Fruit fly (Drosophila melanogaster) whole organism, embryonic: Measurements from ENCODE around the gene Ir75d.
A peak's percentile ranks its signal among the peaks of the same experiment; 100 is the strongest.

Experiments used
- Abd-B ChIP-seq: fragments of 200-800 bp; sonication (Bioruptor generic); optimal IDR thresholded peaks from 2 replicates; lab custom pipeline; 2018; ENCODE audit warnings: missing biosample characterization, mild to moderate bottlenecking, missing genetic modification characterization, moderate library complexity
- Aef1 ChIP-seq: fragments of 200-800 bp; sonication (Bioruptor generic); IDR thresholded peaks from 3 replicates; pipeline ENCODE4 v1.3.6; 2022; ENCODE audit warnings: missing biosample characterization, missing genetic modification characterization
- Antp ChIP-seq: fragments of 200-800 bp; sonication (Bioruptor generic); optimal IDR thresholded peaks from 3 replicates; lab custom pipeline; 2016; ENCODE audit warnings: missing biosample characterization, missing genetic modification characterization
- Atf-2 ChIP-seq: fragments of 200-800 bp; sonication (Bioruptor generic); optimal IDR thresholded peaks from 2 replicates; lab custom pipeline; 2016; ENCODE audit warnings: missing biosample characterization, missing genetic modification characterization
- CG10979 ChIP-seq: fragments of 200-800 bp; sonication (Bioruptor generic); optimal IDR thresholded peaks from 2 replicates; lab custom pipeline; 2018; ENCODE audit warnings: missing biosample characterization, mild to moderate bottlenecking, missing genetic modification characterization, moderate library complexity
- CG11723 ChIP-seq: fragments of 200-800 bp; sonication (Bioruptor generic); optimal IDR thresholded peaks from 2 replicates; lab custom pipeline; 2017; ENCODE audit warnings: missing biosample characterization, mild to moderate bottlenecking, missing genetic modification characterization
- CG12155 ChIP-seq: fragments of 200-800 bp; sonication (Bioruptor generic); optimal IDR thresholded peaks from 3 replicates; lab custom pipeline; 2016; ENCODE audit warnings: missing biosample characterization, missing genetic modification characterization
- CG12659 ChIP-seq: fragments of 200-800 bp; sonication (Bioruptor generic); optimal IDR thresholded peaks from 3 replicates; lab custom pipeline; 2017; ENCODE audit warnings: mild to moderate bottlenecking, missing biosample characterization, missing genetic modification reagents, missing genetic modification characterization
- CG13296 ChIP-seq: fragments of 200-800 bp; sonication (Bioruptor generic); optimal IDR thresholded peaks from 3 replicates; lab custom pipeline; 2018; ENCODE audit warnings: missing biosample characterization, mild to moderate bottlenecking, missing genetic modification characterization
- CG13424 ChIP-seq: fragments of 200-800 bp; sonication (Bioruptor generic); optimal IDR thresholded peaks from 2 replicates; lab custom pipeline; 2019; ENCODE audit warnings: missing biosample characterization, mild to moderate bottlenecking, missing genetic modification characterization, moderate library complexity
- CG14050 ChIP-seq: fragments of 200-800 bp; sonication (Bioruptor generic); IDR thresholded peaks from 3 replicates; pipeline ENCODE4 v1.3.6; 2022; ENCODE audit warnings: missing biosample characterization, missing genetic modification characterization
- CG17361 ChIP-seq: fragments of 200-800 bp; sonication (Bioruptor generic); IDR thresholded peaks from 3 replicates; pipeline ENCODE4 v1.3.6; 2022; ENCODE audit warnings: missing biosample characterization, missing genetic modification characterization
- CG17385 ChIP-seq: fragments of 200-800 bp; sonication (Bioruptor generic); optimal IDR thresholded peaks from 3 replicates; lab custom pipeline; 2018; ENCODE audit warnings: missing biosample characterization, mild to moderate bottlenecking, missing genetic modification characterization
- CG18262 ChIP-seq: fragments of 200-800 bp; optimal IDR thresholded peaks from 3 replicates; lab custom pipeline; 2019; ENCODE audit warnings: missing biosample characterization, mild to moderate bottlenecking, missing genetic modification characterization, moderate library complexity
- CG18764 ChIP-seq: fragments of 200-800 bp; sonication (Bioruptor generic); optimal IDR thresholded peaks from 3 replicates; lab custom pipeline; 2016; ENCODE audit warnings: missing biosample characterization, missing genetic modification characterization
- CG30020 ChIP-seq: fragments of 200-800 bp; optimal IDR thresholded peaks from 2 replicates; lab custom pipeline; 2019; ENCODE audit warnings: missing biosample characterization, mild to moderate bottlenecking, missing genetic modification characterization, moderate library complexity
- CG30403 ChIP-seq: fragments of 200-800 bp; sonication (Bioruptor generic); optimal IDR thresholded peaks from 3 replicates; lab custom pipeline; 2016; ENCODE audit warnings: missing biosample characterization, missing genetic modification characterization
- CG3065 ChIP-seq: fragments of 200-800 bp; sonication (Bioruptor generic); optimal IDR thresholded peaks from 2 replicates; lab custom pipeline; 2016; ENCODE audit warnings: missing biosample characterization, missing genetic modification characterization
- CG4424 ChIP-seq: fragments of 200-800 bp; sonication (Bioruptor generic); optimal IDR thresholded peaks from 3 replicates; lab custom pipeline; 2016; ENCODE audit warnings: missing biosample characterization, missing genetic modification characterization
- CG6254 ChIP-seq: fragments of 200-800 bp; sonication (Bioruptor generic); optimal IDR thresholded peaks from 3 replicates; lab custom pipeline; 2017; ENCODE audit warnings: mild to moderate bottlenecking, missing biosample characterization, missing genetic modification reagents, missing genetic modification characterization
- CG6765 ChIP-seq: fragments of 200-800 bp; sonication (Bioruptor generic); optimal IDR thresholded peaks from 3 replicates; lab custom pipeline; 2017; ENCODE audit warnings: missing biosample characterization, mild to moderate bottlenecking, missing genetic modification characterization
- CG7987 ChIP-seq: fragments of 200-800 bp; sonication (Bioruptor generic); optimal IDR thresholded peaks from 2 replicates; lab custom pipeline; 2018; ENCODE audit warnings: missing biosample characterization, mild to moderate bottlenecking, missing genetic modification characterization, moderate library complexity
- CG9437 ChIP-seq: fragments of 200-800 bp; sonication (Bioruptor generic); optimal IDR thresholded peaks from 2 replicates; lab custom pipeline; 2018; ENCODE audit warnings: missing biosample characterization, mild to moderate bottlenecking, missing genetic modification characterization
- CoRest ChIP-seq: fragments of 200-800 bp; sonication (Bioruptor generic); optimal IDR thresholded peaks from 3 replicates; lab custom pipeline; 2018; ENCODE audit warnings: missing biosample characterization, mild to moderate bottlenecking, missing genetic modification characterization, moderate library complexity
- Dp ChIP-seq: fragments of 200-800 bp; sonication (Bioruptor generic); optimal IDR thresholded peaks from 2 replicates; lab custom pipeline; 2018; ENCODE audit warnings: missing biosample characterization, mild to moderate bottlenecking, missing genetic modification characterization, moderate library complexity
- Fer1 ChIP-seq: fragments of 200-800 bp; sonication (Bioruptor generic); optimal IDR thresholded peaks from 2 replicates; lab custom pipeline; 2017; ENCODE audit warnings: missing biosample characterization, mild to moderate bottlenecking, missing genetic modification characterization
- HLHmδ ChIP-seq: fragments of 200-800 bp; sonication (Bioruptor generic); optimal IDR thresholded peaks from 2 replicates; lab custom pipeline; 2018; ENCODE audit warnings: missing biosample characterization, mild to moderate bottlenecking, missing genetic modification characterization, moderate library complexity
- Hsf ChIP-seq: fragments of 200-800 bp; sonication (Bioruptor generic); optimal IDR thresholded peaks from 3 replicates; lab custom pipeline; 2016; ENCODE audit warnings: missing biosample characterization, missing genetic modification characterization
- NC2β ChIP-seq: fragments of 200-800 bp; sonication (Bioruptor generic); optimal IDR thresholded peaks from 2 replicates; lab custom pipeline; 2016; ENCODE audit warnings: missing biosample characterization, missing genetic modification characterization
- NFAT ChIP-seq: fragments of 200-800 bp; sonication (Bioruptor generic); IDR thresholded peaks from 2 replicates; pipeline ENCODE4 v1.3.6; 2022; ENCODE audit warnings: missing biosample characterization, missing genetic modification characterization
- Nf-YA ChIP-seq: fragments of 200-800 bp; sonication (Bioruptor generic); IDR thresholded peaks from 2 replicates; pipeline ENCODE4 v1.3.6; 2022; ENCODE audit warnings: missing biosample characterization, missing genetic modification characterization
- NfI ChIP-seq: fragments of 200-800 bp; sonication (Bioruptor generic); optimal IDR thresholded peaks from 3 replicates; lab custom pipeline; 2018; ENCODE audit warnings: missing biosample characterization, mild to moderate bottlenecking, missing genetic modification characterization, moderate library complexity
- Ptx1 ChIP-seq: fragments of 200-800 bp; sonication (Bioruptor generic); IDR thresholded peaks from 2 replicates; pipeline ENCODE4 v1.3.6; 2022; ENCODE audit warnings: missing biosample characterization, missing genetic modification characterization
- Sin3A ChIP-seq: fragments of >200 bp; optimal IDR thresholded peaks from 2 replicates; lab custom pipeline; 2018
- al ChIP-seq: fragments of 200-800 bp; sonication (Bioruptor generic); IDR thresholded peaks from 2 replicates; pipeline ENCODE4 v1.3.6; 2022; ENCODE audit warnings: missing biosample characterization, missing genetic modification characterization
- emc ChIP-seq: fragments of 200-800 bp; sonication (Bioruptor generic); optimal IDR thresholded peaks from 2 replicates; lab custom pipeline; 2016; ENCODE audit warnings: missing biosample characterization, missing genetic modification characterization
- exex ChIP-seq: fragments of 200-800 bp; sonication (Bioruptor generic); optimal IDR thresholded peaks from 4 replicates; lab custom pipeline; 2018; ENCODE audit warnings: missing biosample characterization, mild to moderate bottlenecking, missing genetic modification characterization, moderate library complexity
- gcm2 ChIP-seq: fragments of 200-800 bp; sonication (Bioruptor generic); optimal IDR thresholded peaks from 2 replicates; lab custom pipeline; 2016; ENCODE audit warnings: missing biosample characterization, missing genetic modification characterization
- gem ChIP-seq: fragments of 200-800 bp; sonication (Bioruptor generic); optimal IDR thresholded peaks from 2 replicates; lab custom pipeline; 2019; ENCODE audit warnings: missing biosample characterization, mild to moderate bottlenecking, missing genetic modification characterization, moderate library complexity
- gro ChIP-seq: fragments of 200-800 bp; sonication (Bioruptor generic); optimal IDR thresholded peaks from 2 replicates; lab custom pipeline; 2016; ENCODE audit warnings: missing biosample characterization, missing genetic modification characterization
- nmo ChIP-seq: fragments of 200-800 bp; sonication (Bioruptor generic); optimal IDR thresholded peaks from 2 replicates; lab custom pipeline; 2018; ENCODE audit warnings: missing biosample characterization, mild to moderate bottlenecking, missing genetic modification characterization, moderate library complexity
- phol ChIP-seq: fragments of 200-800 bp; sonication (Bioruptor generic); optimal IDR thresholded peaks from 3 replicates; lab custom pipeline; 2018; ENCODE audit warnings: missing biosample characterization, mild to moderate bottlenecking, missing genetic modification characterization, moderate library complexity
- prd ChIP-seq, 3 experiments: fragments of >200 bp in 2 of 3; fragments of 200-800 bp in 1 of 3; sonication (Bioruptor generic) in 1 of 3; optimal IDR thresholded peaks in 2 of 3; IDR thresholded peaks in 1 of 3; 2 replicates in 2 of 3; 3 replicates in 1 of 3; pipeline versions ENCODE4 v1.3.6 to Lab custom; 2017 to 2022; ENCODE audit warnings: missing biosample characterization in 1 of 3, missing genetic modification characterization in 1 of 3
- pzg ChIP-seq: fragments of 200-800 bp; sonication (Bioruptor generic); optimal IDR thresholded peaks from 3 replicates; lab custom pipeline; 2018; ENCODE audit warnings: missing biosample characterization, mild to moderate bottlenecking, missing genetic modification characterization, moderate library complexity
- scrt ChIP-seq: fragments of 200-800 bp; sonication (Bioruptor generic); optimal IDR thresholded peaks from 2 replicates; lab custom pipeline; 2018; ENCODE audit warnings: missing biosample characterization, mild to moderate bottlenecking, missing genetic modification characterization, moderate library complexity
- sima ChIP-seq: fragments of 200-800 bp; sonication (Bioruptor generic); optimal IDR thresholded peaks from 2 replicates; lab custom pipeline; 2016; ENCODE audit warnings: missing biosample characterization, missing genetic modification characterization
- stwl ChIP-seq: fragments of 200-800 bp; sonication (Bioruptor generic); optimal IDR thresholded peaks from 3 replicates; lab custom pipeline; 2018; ENCODE audit warnings: missing biosample characterization, mild to moderate bottlenecking, missing genetic modification characterization, moderate library complexity
- tin ChIP-seq: fragments of 200-800 bp; sonication (Bioruptor generic); optimal IDR thresholded peaks from 3 replicates; lab custom pipeline; 2016; ENCODE audit warnings: missing biosample characterization, missing genetic modification characterization
- trem ChIP-seq: fragments of 200-800 bp; optimal IDR thresholded peaks from 3 replicates; lab custom pipeline; 2019; ENCODE audit warnings: missing biosample characterization, mild to moderate bottlenecking, missing genetic modification characterization, moderate library complexity
- unpg ChIP-seq: fragments of 200-800 bp; sonication (Bioruptor generic); optimal IDR thresholded peaks from 3 replicates; lab custom pipeline; 2018; ENCODE audit warnings: missing biosample characterization, mild to moderate bottlenecking, missing genetic modification characterization, moderate library complexity

Ir75d gene

DNA sequence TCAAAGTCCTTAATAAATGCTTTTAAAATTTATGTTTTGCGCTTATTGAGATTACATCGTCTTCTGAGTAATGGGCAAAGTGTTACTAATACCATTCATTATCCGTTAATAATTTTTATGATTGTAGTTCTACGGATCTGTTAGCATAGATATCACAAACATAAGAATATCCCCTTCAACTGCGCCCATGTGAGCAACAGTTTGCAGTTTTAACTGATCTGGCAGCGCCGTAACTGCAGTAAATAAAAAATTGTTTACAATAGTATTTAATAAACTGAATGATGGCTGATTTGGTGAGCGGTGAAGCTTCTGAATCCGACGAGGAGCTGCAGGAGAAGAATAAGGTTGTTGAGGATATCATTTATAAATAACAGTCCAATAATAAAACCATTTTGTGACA, 41.0 kb downstream of the Ir75d start, which contains the start of gene Blos3 (continued):
- TF ChIP-seq emc (GFP tag; lab: Kevin White, UChicago) (peak; percentile 26), CG18262 (peak; percentile 37), Ptx1 (GFP tag; lab: Robert Waterston, UW) (peak; percentile 18; the same call in 1 of the 2 replicates), Atf-2 (GFP tag; lab: Kevin White, UChicago) (peak; percentile 51), Hsf (peak; percentile 50), CG17361 (GFP tag; lab: Robert Waterston, UW) (0 out of 3 replicates have a peak, but pooled peaks have one; percentile 21), CoRest (tag; lab: Kevin White, UChicago) (peak; percentile 54), gcm2 (GFP tag; lab: Kevin White, UChicago) (no peak), CG6254 (no peak), stwl (tag; lab: Kevin White, UChicago) (peak; percentile 72), CG12659 (GFP tag; lab: Kevin White, UChicago) (peak; percentile 32), CG7987 (peak; percentile 46), gem (tag; lab: Kevin White, UChicago) (peak; percentile 76), CG6765 (GFP tag; lab: Kevin White, UChicago) (no peak), NC2β (GFP tag; lab: Kevin White, UChicago) (peak; percentile 68), Nf-YA (no peak), exex (tag; lab: Kevin White, UChicago) (no peak), CG13424 (tag; lab: Kevin White, UChicago) (peak; percentile 46), CG18764 (peak; percentile 19), Dp (GFP tag; lab: Kevin White, UChicago) (no peak), Sin3A (lab: Kevin White, UChicago) (no peak), prd (optimal IDR thresholded peaks at IDR 0.05; lab: Kevin White, UChicago) (no peak), prd (GFP tag; IDR thresholded peaks at IDR 0.05; lab: Robert Waterston, UW) (peak; percentile 54), CG14050 (GFP tag; lab: Robert Waterston, UW) (no peak), Fer1 (peak; percentile 43), Aef1 (peak; percentile 20; the same call in 1 of the 3 replicates), al (GFP tag; lab: Robert Waterston, UW) (peak; percentile 15; the same call in 1 of the 2 replicates), CG13296 (GFP tag; lab: Kevin White, UChicago) (peak; percentile 27), tin (peak; percentile 50), CG4424 (GFP tag; lab: Kevin White, UChicago) (peak; percentile 29), nmo (GFP tag; lab: Kevin White, UChicago) (peak; percentile 11), CG9437 (peak; percentile 13), CG10979 (tag; lab: Kevin White, UChicago) (peak; percentile 51), unpg (GFP tag; lab: Kevin White, UChicago) (no peak), gro (peak; percentile 83), Abd-B (GFP tag; lab: Kevin White, UChicago) (peak; percentile 25), CG3065 (GFP tag; lab: Kevin White, UChicago) (peak; percentile 2), phol (tag; lab: Kevin White, UChicago) (peak; percentile 53), trem (tag; lab: Kevin White, UChicago) (peak; percentile 55), CG12155 (GFP tag; lab: Kevin White, UChicago) (peak; percentile 24), scrt (GFP tag; lab: Kevin White, UChicago) (peak; percentile 89), sima (peak; percentile 11), HLHmδ (no peak), pzg (GFP tag; lab: Kevin White, UChicago) (peak; percentile 22), NfI (peak; percentile 55), NFAT (GFP tag; lab: Robert Waterston, UW) (peak; percentile 16; the same call in 1 of the 2 replicates), CG17385 (GFP tag; lab: Kevin White, UChicago) (peak; percentile 3), CG11723 (GFP tag; lab: Kevin White, UChicago) (peak; percentile 20), CG30020 (tag; lab: Kevin White, UChicago) (peak; percentile 17), CG30403 (GFP tag; lab: Kevin White, UChicago) (peak; percentile 71), Antp (GFP tag; lab: Kevin White, UChicago) (peak; percentile 54)
